Worm (Caenorhabditis elegans) whole organism, L3 larva: Measurements from ENCODE around the gene T05B4.8.

Source experiments
- ama-1 ChIP-seq: fragments of 150-350 bp; optimal IDR thresholded peaks from 2 replicates; lab custom pipeline; 2018
- nhr-237 ChIP-seq: fragments of 150-350 bp; optimal IDR thresholded peaks from 2 replicates; lab custom pipeline; 2014; ENCODE audit warnings: missing biosample characterization, missing genetic modification characterization
- ztf-11 ChIP-seq: fragments of 150-350 bp; optimal IDR thresholded peaks from 2 replicates; lab custom pipeline; 2014; ENCODE audit warnings: missing biosample characterization, missing genetic modification characterization

DNA sequence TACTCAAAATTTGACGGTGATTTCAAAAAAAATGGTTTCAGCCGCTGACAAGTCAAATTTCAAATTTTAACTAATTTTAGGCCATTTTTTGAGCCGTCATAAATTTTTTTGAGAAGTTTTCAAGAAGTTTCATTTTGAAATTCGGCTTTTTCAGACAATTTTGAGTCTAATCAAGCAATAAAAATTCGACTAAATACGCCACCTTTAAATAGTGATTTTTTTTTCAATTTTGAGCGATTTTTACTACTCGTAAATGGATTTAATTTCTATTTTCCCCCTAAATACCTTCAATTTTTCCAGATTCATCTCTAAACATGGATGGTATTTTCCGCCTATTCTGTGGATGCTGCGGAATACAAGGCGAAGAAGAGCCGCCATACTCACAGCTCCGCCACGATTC lies 28.2 kb upstream of the T05B4.8 start, which contains the start of gene Y45G5AL.1:
- TF ChIP-seq ama-1: no peak
- no peak for TF ChIP-seq ztf-11 (tag; lab: Kevin White, UChicago)
- no peak for TF ChIP-seq nhr-237 (tag; lab: Kevin White, UChicago)
